Worm (Caenorhabditis elegans) whole organism, L1 larva: ENCODE results near the gene aexr-3.

Experiments
- lin-39 ChIP-seq: fragments of 150-350 bp; optimal IDR thresholded peaks from 2 replicates; lab custom pipeline; 2014; ENCODE audit warnings: missing biosample characterization, missing genetic modification reagents, missing genetic modification characterization
- unc-130 ChIP-seq: fragments of 150-350 bp; optimal IDR thresholded peaks from 2 replicates; lab custom pipeline; 2017; ENCODE audit warnings: missing biosample characterization, missing genetic modification characterization, inconsistent platforms

DNA sequence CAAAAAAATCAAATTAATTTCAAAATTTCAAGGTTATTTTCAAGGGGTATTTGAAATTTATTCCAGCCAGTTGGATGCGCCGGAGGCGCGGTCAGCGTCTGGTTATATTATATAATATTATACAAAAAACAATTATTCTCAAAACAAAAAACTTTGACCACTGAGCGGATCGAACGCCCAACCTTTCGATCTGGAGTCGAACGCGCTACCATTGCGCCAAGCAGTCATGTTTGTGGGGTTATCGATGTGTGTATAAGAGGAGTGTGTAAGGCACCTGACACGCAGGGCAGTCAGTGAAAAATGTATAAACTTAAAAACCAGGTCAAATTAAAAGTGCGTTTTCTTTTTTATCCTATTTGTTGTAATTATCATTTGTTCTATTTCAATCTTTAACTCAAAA, 16.9 kb downstream of the aexr-3 start:
- TF ChIP-seq lin-39 (tag; lab: Kevin White, UChicago): no peak
- TF ChIP-seq unc-130 (tag; lab: Kevin White, UChicago): no peak
